Fruit fly (Drosophila melanogaster): Measurements from ENCODE around the gene CG3036.

CG3036 gene

dm6 chr2L:4895902-4896301 is 4.0 kb downstream of the CG3036 start:
- TF ChIP-seq CG1620 (GFP tag; optimal IDR thresholded peaks at IDR 0.05) (no peak), kay (GFP tag; ENCODE audit: borderline replicate concordance) (peak; percentile 83)

- TF ChIP-seq CG12768 (GFP tag; optimal IDR thresholded peaks at IDR 0.05) (peak; percentile 32), Hr96 (GFP tag; optimal IDR thresholded peaks at IDR 0.05) (no peak), bab1 (GFP tag; optimal IDR thresholded peaks at IDR 0.05) (no peak), Crg-1 (GFP tag; optimal IDR thresholded peaks at IDR 0.05) (no peak), toe (GFP tag; optimal IDR thresholded peaks at IDR 0.05) (no peak), CG1620 (GFP tag; optimal IDR thresholded peaks at IDR 0.05) (no peak), pad (GFP tag; optimal IDR thresholded peaks at IDR 0.05) (no peak), CG5204 (GFP tag; optimal IDR thresholded peaks at IDR 0.05) (peak; percentile 14), CG33017 (tag; optimal IDR thresholded peaks at IDR 0.05) (no peak), kay (GFP tag; ENCODE audit: borderline replicate concordance) (peak; percentile 97), CG11617 (GFP tag; optimal IDR thresholded peaks at IDR 0.05) (no peak), Mnt (GFP tag; optimal IDR thresholded peaks at IDR 0.05) (peak; percentile 48), CG7101 (tag; optimal IDR thresholded peaks at IDR 0.05) (no peak), CG14711 (tag; optimal IDR thresholded peaks at IDR 0.05) (no peak), cic (GFP tag; optimal IDR thresholded peaks at IDR 0.05) (peak; percentile 61), CG7045 (GFP tag; optimal IDR thresholded peaks at IDR 0.05) (no peak), tj (GFP tag; optimal IDR thresholded peaks at IDR 0.05) (peak; percentile 49), cnc (optimal IDR thresholded peaks at IDR 0.05) (no peak), ovo (GFP tag; optimal IDR thresholded peaks at IDR 0.05) (no peak), Clk (GFP tag; optimal IDR thresholded peaks at IDR 0.05) (no peak)
These were observed 4.7 kb downstream of the CG3036 start for dm6 chr2L:4896484-4897205.

dm6 chr2L:4898165-4898564 is 6.3 kb downstream of the CG3036 start:
- TF ChIP-seq toe (GFP tag; optimal IDR thresholded peaks at IDR 0.05) = no peak
- TF ChIP-seq CG14711 (tag; optimal IDR thresholded peaks at IDR 0.05) = no peak
- TF ChIP-seq cic (GFP tag; optimal IDR thresholded peaks at IDR 0.05) = no peak
- no peak for TF ChIP-seq Clk (GFP tag; optimal IDR thresholded peaks at IDR 0.05)
- peak in 1 of 2 experiments; percentile 40 for TF ChIP-seq cnc (optimal IDR thresholded peaks at IDR 0.05)

- no peak for TF ChIP-seq toe (GFP tag; optimal IDR thresholded peaks at IDR 0.05)
- TF ChIP-seq Crg-1 (GFP tag; optimal IDR thresholded peaks at IDR 0.05) = no peak
- no peak for TF ChIP-seq cnc (optimal IDR thresholded peaks at IDR 0.05)
- TF ChIP-seq CG14711 (tag; optimal IDR thresholded peaks at IDR 0.05) = no peak
- TF ChIP-seq pad (GFP tag; optimal IDR thresholded peaks at IDR 0.05) = no peak
- no peak for TF ChIP-seq kay (GFP tag; ENCODE audit: borderline replicate concordance)
- no peak for TF ChIP-seq Clk (GFP tag; optimal IDR thresholded peaks at IDR 0.05)
- no peak for TF ChIP-seq CG11617 (GFP tag; optimal IDR thresholded peaks at IDR 0.05)
- TF ChIP-seq bab1 (GFP tag; optimal IDR thresholded peaks at IDR 0.05) = no peak
- no peak for TF ChIP-seq cic (GFP tag; optimal IDR thresholded peaks at IDR 0.05)
- TF ChIP-seq Hr96 (GFP tag; optimal IDR thresholded peaks at IDR 0.05) = no peak
- TF ChIP-seq ovo (GFP tag; optimal IDR thresholded peaks at IDR 0.05) = no peak
- TF ChIP-seq CG33017 (tag; optimal IDR thresholded peaks at IDR 0.05) = no peak
- no peak for TF ChIP-seq Mnt (GFP tag; optimal IDR thresholded peaks at IDR 0.05)
- TF ChIP-seq CG1620 (GFP tag; optimal IDR thresholded peaks at IDR 0.05) = no peak
- TF ChIP-seq CG7045 (GFP tag; optimal IDR thresholded peaks at IDR 0.05) = no peak
- no peak for TF ChIP-seq CG7101 (tag; optimal IDR thresholded peaks at IDR 0.05)
- no peak for TF ChIP-seq CG12768 (GFP tag; optimal IDR thresholded peaks at IDR 0.05)
- no peak for TF ChIP-seq CG5204 (GFP tag; optimal IDR thresholded peaks at IDR 0.05)
- TF ChIP-seq tj (GFP tag; optimal IDR thresholded peaks at IDR 0.05) = no peak
These were observed 8.0 kb downstream of the CG3036 start for dm6 chr2L:4899599-4900559.

- no peak for TF ChIP-seq CG12768 (GFP tag; optimal IDR thresholded peaks at IDR 0.05)
- TF ChIP-seq cnc (optimal IDR thresholded peaks at IDR 0.05) = no peak
- TF ChIP-seq Clk (GFP tag; optimal IDR thresholded peaks at IDR 0.05) = no peak
- no peak for TF ChIP-seq tj (GFP tag; optimal IDR thresholded peaks at IDR 0.05)
- no peak for TF ChIP-seq CG7045 (GFP tag; optimal IDR thresholded peaks at IDR 0.05)
- no peak for TF ChIP-seq bab1 (GFP tag; optimal IDR thresholded peaks at IDR 0.05)
- TF ChIP-seq CG11617 (GFP tag; optimal IDR thresholded peaks at IDR 0.05) = no peak
- TF ChIP-seq CG14711 (tag; optimal IDR thresholded peaks at IDR 0.05) = no peak
- TF ChIP-seq ovo (GFP tag; optimal IDR thresholded peaks at IDR 0.05) = no peak
- TF ChIP-seq kay (GFP tag; ENCODE audit: borderline replicate concordance) = no peak
- TF ChIP-seq Mnt (GFP tag; optimal IDR thresholded peaks at IDR 0.05) = no peak
- no peak for TF ChIP-seq Crg-1 (GFP tag; optimal IDR thresholded peaks at IDR 0.05)
- TF ChIP-seq Hr96 (GFP tag; optimal IDR thresholded peaks at IDR 0.05) = no peak
These were observed 11.9 kb downstream of the CG3036 start for dm6 chr2L:4903838-4904237.

Data from whole organism, adult.